Worm (Caenorhabditis elegans) whole organism, young adult: ENCODE measurements around the gene slc-17.4.
A peak's percentile ranks its signal among the peaks of the same experiment; 100 is the strongest.

Source experiments
- B0019.2 ChIP-seq: fragments of 200-800 bp; sonication (Bioruptor generic); conservative IDR thresholded peaks from 2 replicates; pipeline ENCODE4 v1.3.6; 2022; ENCODE audit warnings: missing genetic modification reagents, missing genetic modification characterization, missing compliant biosample characterization
- B0035.1 ChIP-seq: sonication (generic microtip); optimal IDR thresholded peaks from 2 replicates; lab custom pipeline; 2016; ENCODE audit warnings: missing genetic modification characterization, mild to moderate bottlenecking, missing compliant biosample characterization, missing genotype, missing genetic modification reagents
- B0261.1 ChIP-seq: sonication (generic microtip); optimal IDR thresholded peaks from 2 replicates; lab custom pipeline; 2016; ENCODE audit warnings: mild to moderate bottlenecking, missing genetic modification characterization, moderate library complexity, missing compliant biosample characterization
- F10E7.11 ChIP-seq: sonication (generic microtip); optimal IDR thresholded peaks from 2 replicates; lab custom pipeline; 2017; ENCODE audit warnings: mild to moderate bottlenecking, missing genetic modification characterization, moderate library complexity, missing compliant biosample characterization
- F22D6.2 ChIP-seq: sonication (generic microtip); optimal IDR thresholded peaks from 2 replicates; lab custom pipeline; 2016; ENCODE audit warnings: mild to moderate bottlenecking, missing genetic modification characterization, missing compliant biosample characterization
- F39B2.1 ChIP-seq: fragments of 200-800 bp; sonication (Bioruptor generic); IDR thresholded peaks from 2 replicates; pipeline ENCODE4 v1.3.6; 2022; ENCODE audit warnings: missing genetic modification reagents, missing genetic modification characterization, missing compliant biosample characterization
- F52B5.7 ChIP-seq: sonication (generic microtip); optimal IDR thresholded peaks from 2 replicates; lab custom pipeline; 2016; ENCODE audit warnings: mild to moderate bottlenecking, missing genetic modification characterization, missing compliant biosample characterization
- F57A8.1 ChIP-seq: fragments of 200-800 bp; sonication (Bioruptor generic); optimal IDR thresholded peaks from 2 replicates; lab custom pipeline; 2018; ENCODE audit warnings: mild to moderate bottlenecking, missing genetic modification characterization, moderate library complexity, missing compliant biosample characterization
- F57C9.4 ChIP-seq: sonication (generic microtip); optimal IDR thresholded peaks from 2 replicates; lab custom pipeline; 2017; ENCODE audit warnings: mild to moderate bottlenecking, missing genetic modification characterization, missing compliant biosample characterization
- Y53G8AR.9 ChIP-seq: fragments of 200-800 bp; sonication (Bioruptor generic); conservative IDR thresholded peaks from 2 replicates; pipeline ENCODE4 v1.3.6; 2022; ENCODE audit warnings: missing genetic modification reagents, missing genetic modification characterization, missing compliant biosample characterization
- Y56A3A.18 ChIP-seq: fragments of 200-800 bp; sonication (Bioruptor generic); IDR thresholded peaks from 2 replicates; pipeline ENCODE4 v1.3.6; 2022; ENCODE audit warnings: missing genetic modification reagents, missing genetic modification characterization, missing compliant biosample characterization
- ama-1 ChIP-seq, 3 experiments: fragments of 150-350 bp in 1 of 3; sonication (generic microtip) in 2 of 3; optimal IDR thresholded peaks; 2 replicates each; lab custom pipeline; 2014 to 2018; ENCODE audit warnings: missing biosample characterization in 2 of 3, missing genetic modification characterization in 2 of 3, missing genetic modification reagents in 2 of 3
- aptf-2 ChIP-seq: fragments of 200-800 bp; sonication (Bioruptor generic); conservative IDR thresholded peaks from 2 replicates; pipeline ENCODE4 v1.3.6; 2022; ENCODE audit warnings: missing genetic modification reagents, missing genetic modification characterization, missing compliant biosample characterization
- aptf-3 ChIP-seq: fragments of 200-800 bp; sonication (Bioruptor generic); IDR thresholded peaks from 2 replicates; pipeline ENCODE4 v1.3.6; 2022; ENCODE audit warnings: missing genetic modification characterization, missing compliant biosample characterization
- athp-1 ChIP-seq: sonication (generic microtip); optimal IDR thresholded peaks from 2 replicates; lab custom pipeline; 2017; ENCODE audit warnings: mild to moderate bottlenecking, missing genetic modification characterization, missing compliant biosample characterization
- attf-3 ChIP-seq: fragments of 200-800 bp; sonication (Bioruptor generic); conservative IDR thresholded peaks from 2 replicates; pipeline ENCODE4 v1.3.6; 2022; ENCODE audit warnings: missing genetic modification reagents, missing genetic modification characterization, missing compliant biosample characterization
- ceh-27 ChIP-seq: fragments of 200-800 bp; sonication (Bioruptor generic); optimal IDR thresholded peaks from 2 replicates; lab custom pipeline; 2018; ENCODE audit warnings: mild to moderate bottlenecking, missing genetic modification characterization, moderate library complexity, missing compliant biosample characterization
- dox-1 ChIP-seq: fragments of 200-800 bp; sonication (Bioruptor generic); IDR thresholded peaks from 2 replicates; pipeline ENCODE4 v1.3.6; 2022; ENCODE audit warnings: missing genetic modification reagents, missing genetic modification characterization, missing compliant biosample characterization
- efl-1 ChIP-seq: fragments of 150-350 bp; optimal IDR thresholded peaks from 2 replicates; lab custom pipeline; 2014; ENCODE audit warnings: missing biosample characterization, missing genetic modification reagents, missing genetic modification characterization
- ets-4 ChIP-seq: fragments of 200-800 bp; sonication (Bioruptor generic); optimal IDR thresholded peaks from 2 replicates; lab custom pipeline; 2018; ENCODE audit warnings: mild to moderate bottlenecking, missing genetic modification characterization, missing compliant biosample characterization
- fkh-3 ChIP-seq: sonication (generic microtip); optimal IDR thresholded peaks from 2 replicates; lab custom pipeline; 2016; ENCODE audit warnings: mild to moderate bottlenecking, missing genetic modification characterization, missing compliant biosample characterization
- hmg-20 ChIP-seq: fragments of 200-800 bp; sonication (Bioruptor generic); IDR thresholded peaks from 2 replicates; pipeline ENCODE4 v1.3.6; 2022; ENCODE audit warnings: missing genetic modification reagents, missing genetic modification characterization, missing compliant biosample characterization
- nfya-1 ChIP-seq: sonication (generic microtip); optimal IDR thresholded peaks from 2 replicates; lab custom pipeline; 2017; ENCODE audit warnings: antibody characterized with exemption, missing compliant biosample characterization, missing genetic modification characterization, borderline replicate concordance; ENCODE audit not compliant: insufficient read depth
- nhr-120 ChIP-seq: fragments of 200-800 bp; sonication (Bioruptor generic); IDR thresholded peaks from 2 replicates; pipeline ENCODE4 v1.3.6; 2022; ENCODE audit warnings: missing genetic modification characterization, missing compliant biosample characterization
- nhr-27 ChIP-seq: fragments of 200-800 bp; sonication (Bioruptor generic); optimal IDR thresholded peaks from 2 replicates; lab custom pipeline; 2018; ENCODE audit warnings: mild to moderate bottlenecking, missing genetic modification characterization, moderate library complexity, missing compliant biosample characterization
- nhr-80 ChIP-seq: sonication (generic microtip); optimal IDR thresholded peaks from 2 replicates; lab custom pipeline; 2016; ENCODE audit warnings: missing genetic modification characterization, missing compliant biosample characterization
- nhr-90 ChIP-seq: sonication (generic microtip); optimal IDR thresholded peaks from 2 replicates; lab custom pipeline; 2016; ENCODE audit warnings: missing genotype, mild to moderate bottlenecking, missing genetic modification characterization, missing compliant biosample characterization
- pha-4 ChIP-seq: fragments of 150-350 bp; sonication (generic microtip); optimal IDR thresholded peaks from 2 replicates; lab custom pipeline; 2014; ENCODE audit warnings: missing biosample characterization, missing genetic modification reagents, missing genetic modification characterization
- rec-8 ChIP-seq, 2 experiments: sonication (generic microtip); optimal IDR thresholded peaks; 2 replicates each; lab custom pipeline; 2016; ENCODE audit warnings: mild to moderate bottlenecking in 2 of 2, missing genetic modification characterization in 2 of 2, missing genetic modification reagents in 2 of 2, missing genotype in 2 of 2, missing biosample characterization in 1 of 2, missing compliant biosample characterization in 1 of 2, moderate library complexity in 1 of 2
- sea-2 ChIP-seq: fragments of 200-800 bp; sonication (Bioruptor generic); IDR thresholded peaks from 2 replicates; pipeline ENCODE4 v1.3.6; 2022; ENCODE audit warnings: missing genetic modification characterization, missing compliant biosample characterization
- snpc-4 ChIP-seq, 5 experiments: fragments of 150-350 bp in 1 of 5; sonication (generic microtip) in 4 of 5; optimal IDR thresholded peaks; 2 replicates each; lab custom pipeline; 2014 to 2018; ENCODE audit warnings: missing genetic modification characterization in 5 of 5, missing biosample characterization in 3 of 5, antibody characterized with exemption in 2 of 5, mild to moderate bottlenecking in 2 of 5, missing compliant biosample characterization in 2 of 5, missing genotype in 2 of 5, moderate library complexity in 2 of 5, missing genetic modification reagents in 1 of 5
- tbp1 ChIP-seq: fragments of 200-800 bp; sonication (Bioruptor generic); optimal IDR thresholded peaks from 2 replicates; lab custom pipeline; 2018; ENCODE audit warnings: mild to moderate bottlenecking, missing genetic modification characterization, missing compliant biosample characterization

slc-17.4 gene

DNA sequence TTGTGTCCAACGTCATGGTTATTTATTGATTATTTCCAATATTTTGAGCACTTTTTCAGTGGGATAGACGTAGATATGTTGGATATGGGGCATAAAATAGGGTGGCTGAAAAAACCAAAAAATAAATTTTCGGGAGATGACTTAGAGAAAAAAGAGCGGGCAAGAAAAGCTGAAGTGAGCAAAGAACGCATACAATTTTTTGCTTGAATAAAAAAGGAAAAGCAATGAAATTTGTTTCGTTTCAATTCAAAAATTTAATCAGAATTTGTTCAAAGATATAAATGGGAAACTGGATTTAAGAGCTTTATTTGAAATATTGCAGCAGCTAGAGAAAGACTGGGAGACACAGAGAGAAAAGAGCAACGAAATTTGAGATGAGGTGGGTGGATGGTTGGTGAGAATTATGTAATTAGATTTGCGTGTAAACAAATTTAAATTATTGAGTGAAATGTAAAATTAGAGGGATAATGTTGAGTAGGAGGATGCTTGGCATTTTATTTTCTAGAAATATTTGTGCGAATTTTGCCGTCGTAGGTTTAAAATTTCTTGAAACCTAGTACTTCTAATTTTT is at the start of gene slc-17.4, which contains the start of gene T28F3.11:
TSS of gene slc-17.4 (minus strand) at position 105 of the 571 bp plus-strand sequence.
TSS of gene T28F3.11 (minus strand) at position 51 of the 571 bp plus-strand sequence.
- TF ChIP-seq pha-4 (tag; lab: Kevin White, UChicago) = no peak
- no peak for TF ChIP-seq rec-8 (tag; optimal IDR thresholded peaks at IDR 0.05; lab: Kevin White, UChicago)
- no peak for TF ChIP-seq nhr-90 (tag; lab: Kevin White, UChicago)
- TF ChIP-seq F22D6.2 (tag; lab: Kevin White, UChicago) = no peak
- TF ChIP-seq B0261.1 (tag; lab: Kevin White, UChicago) = no peak
- TF ChIP-seq Y56A3A.18 (GFP tag; lab: Robert Waterston, UW) = no peak
- TF ChIP-seq nhr-27 (tag; lab: Kevin White, UChicago) = no peak
- TF ChIP-seq tbp1 (GFP tag; lab: Kevin White, UChicago) = no peak
- no peak for TF ChIP-seq nhr-80 (tag; lab: Kevin White, UChicago)

DNA sequence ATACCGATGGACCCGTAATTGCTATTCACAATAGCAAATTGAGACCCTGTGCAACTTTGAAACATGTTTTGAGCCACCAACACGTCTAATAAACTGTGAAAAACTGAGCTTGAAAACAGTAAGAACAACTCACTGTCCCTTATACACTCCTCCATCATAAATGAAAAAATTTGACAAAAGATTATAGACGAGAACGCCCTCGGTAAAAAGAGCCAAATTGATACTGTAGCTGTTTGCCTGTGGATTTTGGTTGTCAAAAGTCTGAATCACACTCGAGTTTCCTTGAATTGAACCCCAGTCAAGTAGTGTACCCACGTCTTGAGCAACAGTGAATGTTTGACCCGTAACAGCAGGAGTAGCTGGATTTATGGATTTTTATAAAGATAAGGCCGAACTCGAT is 49.5 kb upstream of the slc-17.4 start:
- no peak for TF ChIP-seq F57C9.4
- no peak for TF ChIP-seq aptf-2 (GFP tag; lab: Robert Waterston, UW)
- no peak for TF ChIP-seq F52B5.7 (tag; lab: Kevin White, UChicago)
- TF ChIP-seq Y53G8AR.9 = no peak
- TF ChIP-seq nhr-120 (GFP tag; lab: Robert Waterston, UW) = no peak
- TF ChIP-seq sea-2 (GFP tag; lab: Robert Waterston, UW) = no peak
- no peak for TF ChIP-seq ets-4 (GFP tag; lab: Kevin White, UChicago)

DNA sequence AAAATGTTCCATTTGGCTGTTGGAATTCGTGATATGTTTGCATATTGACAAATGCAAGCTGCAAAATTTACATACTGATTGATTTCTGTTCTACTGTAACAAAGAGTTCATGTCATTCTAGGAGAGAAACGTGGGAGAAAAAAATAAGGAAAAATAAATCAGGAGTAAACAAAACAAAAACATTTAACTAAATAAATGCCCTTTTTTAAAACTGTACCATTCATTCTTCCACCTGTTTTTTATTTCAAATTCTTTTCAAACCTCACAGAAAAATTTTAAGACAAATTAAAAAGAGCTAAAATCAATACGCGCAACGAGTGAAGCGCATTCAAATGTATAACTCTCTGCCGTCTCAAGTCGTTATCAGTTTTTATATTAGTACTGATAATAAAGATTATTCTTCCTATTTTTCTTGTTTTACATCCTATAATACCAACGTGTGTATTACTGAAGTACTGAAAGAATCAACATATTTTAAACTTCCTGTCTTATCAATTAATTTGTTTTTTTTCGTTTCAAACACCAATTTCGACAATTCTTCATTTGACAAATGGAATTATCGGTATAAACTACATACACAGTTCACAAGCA is 47.5 kb upstream of the slc-17.4 start, which contains the start of gene C49C3.10:
TSS of gene C49C3.10 (minus strand) at position 51 of the 591 bp plus-strand sequence.
- TF ChIP-seq fkh-3 (tag; lab: Kevin White, UChicago) = no peak
- peak; percentile 60 for TF ChIP-seq nhr-80 (tag; lab: Kevin White, UChicago)
- TF ChIP-seq efl-1 (GFP tag; lab: Kevin White, UChicago) = no peak
- no peak for TF ChIP-seq athp-1

DNA sequence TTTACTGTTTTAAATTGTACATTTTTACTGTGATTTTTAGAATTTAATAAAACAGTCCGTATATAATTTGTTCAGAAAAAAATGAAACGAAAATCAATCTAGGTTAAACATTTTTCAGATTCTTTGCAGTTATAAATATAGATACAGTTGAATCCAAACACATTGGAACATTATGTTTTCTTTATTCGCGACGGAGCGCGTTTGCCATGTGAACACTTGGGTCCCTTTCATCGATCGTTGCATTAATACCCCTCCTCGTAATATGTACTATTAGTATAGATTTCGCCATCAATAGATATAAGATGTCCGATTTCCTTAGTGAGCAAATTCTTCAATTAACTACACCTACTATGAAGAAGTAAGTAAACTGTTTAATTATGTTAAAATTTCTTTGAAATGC is 43.5 kb upstream of the slc-17.4 start, which contains the start of gene C49C3.8:
TSS of gene C49C3.8 (plus strand) at position 173 of the 400 bp plus-strand sequence.
- TF ChIP-seq ceh-27 (GFP tag; lab: Kevin White, UChicago) (no peak), F39B2.1 (no peak), attf-3 (GFP tag; lab: Robert Waterston, UW) (no peak), F22D6.2 (tag; lab: Kevin White, UChicago) (no peak), nfya-1 (tag; lab: Kevin White, UChicago) (no peak), ama-1 (optimal IDR thresholded peaks at IDR 0.05; lab: Kevin White, UChicago) (no peak), ama-1 (GFP tag; optimal IDR thresholded peaks at IDR 0.05; lab: Kevin White, UChicago) (no peak), B0035.1 (tag; lab: Kevin White, UChicago) (no peak), F10E7.11 (tag; lab: Kevin White, UChicago) (no peak), snpc-4 (GFP tag; optimal IDR thresholded peaks at IDR 0.05; lab: Kevin White, UChicago) (no peak), snpc-4 (tag; optimal IDR thresholded peaks at IDR 0.05; lab: Kevin White, UChicago) (no peak), aptf-3 (GFP tag; lab: Robert Waterston, UW) (no peak), B0019.2 (GFP tag; lab: Robert Waterston, UW) (no peak), hmg-20 (GFP tag; lab: Robert Waterston, UW) (no peak), dox-1 (no peak), B0261.1 (tag; lab: Kevin White, UChicago) (no peak), nhr-90 (tag; lab: Kevin White, UChicago) (no peak), F57A8.1 (GFP tag; lab: Kevin White, UChicago) (no peak)
